Worm (Caenorhabditis elegans) whole organism, L1 larva: Measurements from ENCODE around the gene ckk-1.

Experiments used
- C16A3.4 ChIP-seq: fragments of 150-350 bp; optimal IDR thresholded peaks from 2 replicates; lab custom pipeline; 2014; ENCODE audit warnings: missing biosample characterization, missing genetic modification characterization
- alr-1 ChIP-seq: fragments of 200-800 bp; sonication (Bioruptor generic); optimal IDR thresholded peaks from 2 replicates; lab custom pipeline; 2018; ENCODE audit warnings: borderline replicate concordance, mild to moderate bottlenecking, missing genetic modification characterization, missing compliant biosample characterization
- ama-1 ChIP-seq: fragments of 150-350 bp; optimal IDR thresholded peaks from 2 replicates; lab custom pipeline; 2014
- blmp-1 ChIP-seq: fragments of 150-350 bp; optimal IDR thresholded peaks from 2 replicates; lab custom pipeline; 2014; ENCODE audit warnings: missing biosample characterization, missing genetic modification characterization
- ceh-8 ChIP-seq: fragments of 200-800 bp; sonication (Bioruptor generic); optimal IDR thresholded peaks from 2 replicates; lab custom pipeline; 2018; ENCODE audit warnings: mild to moderate bottlenecking, missing genetic modification characterization, moderate library complexity, missing compliant biosample characterization
- ceh-90 ChIP-seq: sonication (generic microtip); optimal IDR thresholded peaks from 2 replicates; lab custom pipeline; 2016; ENCODE audit warnings: missing genetic modification characterization, missing compliant biosample characterization
- ces-1 ChIP-seq: fragments of 150-350 bp; optimal IDR thresholded peaks from 2 replicates; lab custom pipeline; 2014; ENCODE audit warnings: missing biosample characterization, missing genetic modification reagents, missing genetic modification characterization
- dsc-1 ChIP-seq: sonication (generic microtip); optimal IDR thresholded peaks from 2 replicates; lab custom pipeline; 2016; ENCODE audit warnings: mild to moderate bottlenecking, missing genetic modification characterization, missing compliant biosample characterization
- efl-1 ChIP-seq, 4 experiments: fragments of 150-350 bp; optimal IDR thresholded peaks in 3 of 4; peaks in 1 of 4; 1 replicate in 1 of 4; 2 replicates in 3 of 4; lab custom pipeline; 2014; ENCODE audit warnings: missing biosample characterization in 2 of 4, missing genetic modification characterization in 2 of 4, missing genetic modification reagents in 2 of 4
- efl-3 ChIP-seq: fragments of 200-800 bp; sonication (Bioruptor generic); optimal IDR thresholded peaks from 2 replicates; lab custom pipeline; 2018; ENCODE audit warnings: mild to moderate bottlenecking, missing genetic modification characterization, missing compliant biosample characterization
- elt-2 ChIP-seq: sonication (generic microtip); optimal IDR thresholded peaks from 2 replicates; lab custom pipeline; 2016; ENCODE audit warnings: missing genetic modification characterization, mild to moderate bottlenecking, inconsistent platforms, missing compliant biosample characterization, missing genetic modification reagents
- elt-3 ChIP-seq, 6 experiments: fragments of 150-350 bp in 1 of 6; sonication (generic microtip); optimal IDR thresholded peaks; 2 replicates each; lab custom pipeline; 2017 to 2018; ENCODE audit warnings: missing biosample characterization in 6 of 6, missing genetic modification characterization in 6 of 6, inconsistent platforms in 1 of 6
- fkh-8 ChIP-seq: sonication (generic microtip); optimal IDR thresholded peaks from 2 replicates; lab custom pipeline; 2016; ENCODE audit warnings: mild to moderate bottlenecking, missing genetic modification characterization, missing compliant biosample characterization
- fos-1 ChIP-seq: fragments of 150-350 bp; optimal IDR thresholded peaks from 2 replicates; lab custom pipeline; 2014; ENCODE audit warnings: missing biosample characterization, missing genetic modification characterization
- grh-1 ChIP-seq: fragments of 200-800 bp; sonication (Bioruptor generic); IDR thresholded peaks from 2 replicates; pipeline ENCODE4 v1.3.6; 2022; ENCODE audit warnings: missing genetic modification reagents, missing genetic modification characterization, missing compliant biosample characterization
- lin-14 ChIP-seq: fragments of 200-800 bp; sonication (Bioruptor generic); optimal IDR thresholded peaks from 2 replicates; lab custom pipeline; 2018; ENCODE audit warnings: mild to moderate bottlenecking, missing genetic modification characterization, moderate library complexity, missing compliant biosample characterization
- lin-15B ChIP-seq: fragments of 150-350 bp; sonication (generic microtip); optimal IDR thresholded peaks from 3 replicates; lab custom pipeline; 2014; ENCODE audit warnings: missing biosample characterization, missing genetic modification characterization
- lin-35 ChIP-seq, 2 experiments: fragments of 150-350 bp; optimal IDR thresholded peaks; 2 replicates each; lab custom pipeline; 2014; ENCODE audit warnings: missing biosample characterization in 2 of 2, missing genetic modification characterization in 2 of 2, missing genetic modification reagents in 2 of 2
- lir-3 ChIP-seq: sonication (generic microtip); optimal IDR thresholded peaks from 2 replicates; lab custom pipeline; 2016; ENCODE audit warnings: mild to moderate bottlenecking, missing genetic modification characterization, moderate library complexity, missing compliant biosample characterization; ENCODE audit not compliant: poor library complexity
- lsy-2 ChIP-seq, 2 experiments: fragments of 150-350 bp; optimal IDR thresholded peaks; 2 replicates each; lab custom pipeline; 2014; ENCODE audit warnings: missing biosample characterization in 2 of 2, missing genetic modification characterization in 2 of 2
- mab-9 ChIP-seq: fragments of 200-800 bp; sonication (Bioruptor generic); IDR thresholded peaks from 2 replicates; pipeline ENCODE4 v1.3.6; 2022; ENCODE audit warnings: missing genetic modification reagents, missing genetic modification characterization, missing compliant biosample characterization
- nhr-19 ChIP-seq: fragments of 200-800 bp; sonication (Bioruptor generic); conservative IDR thresholded peaks from 2 replicates; pipeline ENCODE4 v1.3.6; 2022; ENCODE audit warnings: missing genetic modification characterization, missing compliant biosample characterization
- nhr-47 ChIP-seq: sonication (generic microtip); optimal IDR thresholded peaks from 2 replicates; lab custom pipeline; 2016; ENCODE audit warnings: mild to moderate bottlenecking, missing genetic modification characterization, moderate library complexity, missing compliant biosample characterization
- nhr-76 ChIP-seq: sonication (generic microtip); optimal IDR thresholded peaks from 2 replicates; lab custom pipeline; 2017; ENCODE audit warnings: missing biosample characterization, missing genetic modification characterization
- nhr-77 ChIP-seq: fragments of 150-350 bp; optimal IDR thresholded peaks from 2 replicates; lab custom pipeline; 2014; ENCODE audit warnings: missing biosample characterization, missing genetic modification characterization
- nhr-84 ChIP-seq: sonication (generic microtip); optimal IDR thresholded peaks from 2 replicates; lab custom pipeline; 2017; ENCODE audit warnings: missing biosample characterization, missing genetic modification characterization
- nhr-90 ChIP-seq: sonication (generic microtip); optimal IDR thresholded peaks from 2 replicates; lab custom pipeline; 2016; ENCODE audit warnings: mild to moderate bottlenecking, missing genetic modification characterization, missing compliant biosample characterization; ENCODE audit not compliant: poor library complexity
- pag-3 ChIP-seq: sonication (generic microtip); optimal IDR thresholded peaks from 2 replicates; lab custom pipeline; 2017; ENCODE audit warnings: missing genetic modification characterization, mild to moderate bottlenecking, missing compliant biosample characterization, antibody characterized with exemption, borderline replicate concordance; ENCODE audit not compliant: insufficient read depth
- pax-3 ChIP-seq: fragments of 200-800 bp; sonication (Bioruptor generic); optimal IDR thresholded peaks from 2 replicates; lab custom pipeline; 2018; ENCODE audit warnings: mild to moderate bottlenecking, missing genetic modification characterization, moderate library complexity, missing compliant biosample characterization
- skn-1 ChIP-seq: fragments of 150-350 bp; optimal IDR thresholded peaks from 2 replicates; lab custom pipeline; 2014; ENCODE audit warnings: missing biosample characterization, missing genetic modification characterization
- snpc-4 ChIP-seq: fragments of 150-350 bp; optimal IDR thresholded peaks from 2 replicates; lab custom pipeline; 2014; ENCODE audit warnings: missing biosample characterization, missing genetic modification characterization
- sox-4 ChIP-seq: sonication (generic microtip); optimal IDR thresholded peaks from 2 replicates; lab custom pipeline; 2016; ENCODE audit warnings: missing genetic modification characterization, missing compliant biosample characterization
- sup-37 ChIP-seq: fragments of 200-800 bp; sonication (Bioruptor generic); optimal IDR thresholded peaks from 2 replicates; lab custom pipeline; 2018; ENCODE audit warnings: mild to moderate bottlenecking, missing genetic modification characterization, missing compliant biosample characterization
- tlp-1 ChIP-seq: fragments of 150-350 bp; optimal IDR thresholded peaks from 2 replicates; lab custom pipeline; 2014; ENCODE audit warnings: missing biosample characterization, missing genetic modification characterization
- unc-30 ChIP-seq: sonication (generic microtip); optimal IDR thresholded peaks from 2 replicates; lab custom pipeline; 2017; ENCODE audit warnings: missing biosample characterization, missing genetic modification characterization
- unc-62 ChIP-seq: fragments of 150-350 bp; optimal IDR thresholded peaks from 2 replicates; lab custom pipeline; 2014; ENCODE audit warnings: missing biosample characterization, missing genetic modification reagents, missing genetic modification characterization
- ztf-4 ChIP-seq: fragments of 150-350 bp; optimal IDR thresholded peaks from 2 replicates; lab custom pipeline; 2014; ENCODE audit warnings: missing biosample characterization, missing genetic modification characterization

The ckk-1 gene

ce11 chrIII:5678935-5679334, 43.7 kb downstream of the ckk-1 start, which contains the start of the genes ska-3 and rps-12 (continued):
- TF ChIP-seq pax-3 (tag; lab: Kevin White, UChicago): peak; percentile 94
- peak; percentile 98 to 99 for TF ChIP-seq efl-1 (optimal IDR thresholded peaks at IDR 0.05; lab: Kevin White, UChicago)
- TF ChIP-seq efl-1 (GFP tag; optimal IDR thresholded peaks at IDR 0.05 in 1 of 2; lab: Kevin White, UChicago): peak; percentile 95 to 100
- no peak for TF ChIP-seq nhr-84 (tag; lab: Kevin White, UChicago)
- peak; percentile 98 for TF ChIP-seq fos-1 (tag; lab: Kevin White, UChicago)

- TF ChIP-seq lin-35 (GFP tag; optimal IDR thresholded peaks at IDR 0.05; lab: Kevin White, UChicago) (no peak), lsy-2 (tag; optimal IDR thresholded peaks at IDR 0.05; lab: Kevin White, UChicago) (peak in 1 of 2 experiments; percentile 7), grh-1 (GFP tag; lab: Robert Waterston, UW) (no peak), nhr-90 (tag; lab: Kevin White, UChicago) (no peak), ces-1 (GFP tag; lab: Kevin White, UChicago) (no peak), fkh-8 (tag; lab: Kevin White, UChicago) (no peak), ama-1 (lab: Kevin White, UChicago) (no peak), lin-14 (GFP tag; lab: Kevin White, UChicago) (no peak), nhr-47 (tag; lab: Kevin White, UChicago) (peak; percentile 14), dsc-1 (tag; lab: Kevin White, UChicago) (no peak), ztf-4 (tag; lab: Kevin White, UChicago) (no peak), blmp-1 (tag; lab: Kevin White, UChicago) (peak; percentile 2), lin-15B (tag; lab: Kevin White, UChicago) (no peak), nhr-76 (no peak), snpc-4 (no peak), ceh-90 (tag; lab: Kevin White, UChicago) (no peak), sox-4 (tag; lab: Kevin White, UChicago) (no peak), efl-3 (no peak), nhr-19 (GFP tag; lab: Robert Waterston, UW) (no peak), mab-9 (GFP tag; lab: Robert Waterston, UW) (no peak), alr-1 (tag; lab: Kevin White, UChicago) (no peak)
Measured at ce11 chrIII:5680141-5680540, 44.9 kb downstream of the ckk-1 start, which contains the start of gene pst-2. pst-2 (plus strand) TSS chrIII:5680433.

DNA sequence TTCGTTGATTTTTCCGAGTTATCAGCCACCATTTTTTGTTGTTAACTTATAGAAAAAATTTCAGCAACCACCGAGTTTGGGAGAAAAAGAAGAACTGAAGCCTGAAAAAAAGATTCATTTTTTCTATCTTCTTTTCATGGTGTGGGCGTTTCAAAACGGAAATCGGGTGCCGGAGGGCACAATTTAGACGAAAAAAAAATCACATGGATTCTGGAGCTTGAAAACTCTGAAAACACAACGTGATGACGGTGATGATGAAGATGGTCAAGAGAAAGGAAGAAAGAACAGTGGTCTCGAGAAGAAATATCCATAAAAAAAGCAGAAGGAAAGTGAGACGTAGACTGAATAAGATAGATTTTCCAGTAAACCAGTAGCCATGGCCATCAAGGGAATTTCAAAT, 48.7 kb downstream of the ckk-1 start, which contains the start of gene rcan-1:
Gene rcan-1 (minus strand): TSS at position 101 of the 400 bp plus-strand sequence.
- no peak for TF ChIP-seq elt-3 (tag; optimal IDR thresholded peaks at IDR 0.05; lab: Kevin White, UChicago)
- TF ChIP-seq unc-62 (GFP tag; lab: Kevin White, UChicago): no peak
- TF ChIP-seq grh-1 (GFP tag; lab: Robert Waterston, UW): no peak
- no peak for TF ChIP-seq efl-3
- no peak for TF ChIP-seq pag-3 (tag; lab: Kevin White, UChicago)
- TF ChIP-seq unc-30 (tag; lab: Kevin White, UChicago): no peak
- TF ChIP-seq alr-1 (tag; lab: Kevin White, UChicago): no peak
- no peak for TF ChIP-seq elt-2 (tag; lab: Kevin White, UChicago)
- TF ChIP-seq efl-1 (optimal IDR thresholded peaks at IDR 0.05; lab: Kevin White, UChicago): no peak
- no peak for TF ChIP-seq efl-1 (GFP tag; optimal IDR thresholded peaks at IDR 0.05 in 1 of 2; lab: Kevin White, UChicago)
- TF ChIP-seq sup-37 (GFP tag; lab: Kevin White, UChicago): no peak
- TF ChIP-seq ceh-8: no peak
- TF ChIP-seq tlp-1 (tag; lab: Kevin White, UChicago): no peak
- no peak for TF ChIP-seq C16A3.4 (tag; lab: Kevin White, UChicago)
- no peak for TF ChIP-seq lsy-2 (tag; optimal IDR thresholded peaks at IDR 0.05; lab: Kevin White, UChicago)
- no peak for TF ChIP-seq mab-9 (GFP tag; lab: Robert Waterston, UW)
- no peak for TF ChIP-seq nhr-77
- TF ChIP-seq lin-35 (GFP tag; optimal IDR thresholded peaks at IDR 0.05; lab: Kevin White, UChicago): no peak
- no peak for TF ChIP-seq skn-1 (tag; lab: Kevin White, UChicago)
- TF ChIP-seq lir-3 (tag; lab: Kevin White, UChicago): no peak
